Worm (Caenorhabditis elegans) whole organism, midembryonic: ENCODE results near the gene faah-5.

Experiments
- T22C8.4 ChIP-seq: fragments of 200-800 bp; sonication (Bioruptor generic); IDR thresholded peaks from 2 replicates; pipeline ENCODE4 v1.3.6; 2022; ENCODE audit warnings: missing genetic modification characterization, missing compliant biosample characterization
- flt-1 ChIP-seq: fragments of 200-800 bp; sonication (Bioruptor generic); IDR thresholded peaks from 2 replicates; pipeline ENCODE4 v1.3.6; 2022; ENCODE audit warnings: missing genetic modification characterization, missing compliant biosample characterization
- med-1 ChIP-seq: sonication (generic microtip); optimal IDR thresholded peaks from 2 replicates; lab custom pipeline; 2017; ENCODE audit warnings: missing genetic modification characterization, mild to moderate bottlenecking, missing compliant biosample characterization, antibody characterized with exemption, missing genetic modification reagents; ENCODE audit not compliant: insufficient read depth
- ztf-29 ChIP-seq: fragments of 200-800 bp; sonication (Bioruptor generic); IDR thresholded peaks from 2 replicates; pipeline ENCODE4 v1.3.6; 2022; ENCODE audit warnings: missing genetic modification reagents, missing genetic modification characterization, missing compliant biosample characterization

DNA sequence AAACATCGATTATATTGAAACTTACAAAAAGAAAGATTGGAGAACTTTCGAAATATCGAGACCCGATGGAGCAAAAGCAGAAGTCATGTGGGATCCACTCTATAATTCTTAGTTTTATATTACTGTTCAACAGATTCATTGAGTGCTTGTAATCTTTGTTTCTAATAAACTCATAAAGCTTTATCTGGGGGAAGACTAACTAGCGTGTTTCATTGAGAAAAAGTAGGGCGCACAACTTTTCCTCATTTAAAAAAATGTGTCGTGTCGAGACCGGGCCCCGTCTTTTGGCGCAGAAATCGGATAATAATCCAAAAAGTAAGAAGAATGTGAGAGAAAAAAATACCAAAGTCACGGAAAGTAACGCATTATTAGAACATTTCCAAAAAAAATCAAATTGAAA is 18.5 kb upstream of the faah-5 start, which contains the start of gene faah-4:
- no peak for TF ChIP-seq flt-1 (GFP tag; lab: Robert Waterston, UW)
- no peak for TF ChIP-seq ztf-29 (GFP tag; lab: Robert Waterston, UW)
- no peak for TF ChIP-seq med-1 (GFP tag; lab: Kevin White, UChicago)
- TF ChIP-seq T22C8.4 (GFP tag; lab: Robert Waterston, UW), result no peak
